Worm (Caenorhabditis elegans): Measurements from ENCODE around the gene K04F1.8.

DNA sequence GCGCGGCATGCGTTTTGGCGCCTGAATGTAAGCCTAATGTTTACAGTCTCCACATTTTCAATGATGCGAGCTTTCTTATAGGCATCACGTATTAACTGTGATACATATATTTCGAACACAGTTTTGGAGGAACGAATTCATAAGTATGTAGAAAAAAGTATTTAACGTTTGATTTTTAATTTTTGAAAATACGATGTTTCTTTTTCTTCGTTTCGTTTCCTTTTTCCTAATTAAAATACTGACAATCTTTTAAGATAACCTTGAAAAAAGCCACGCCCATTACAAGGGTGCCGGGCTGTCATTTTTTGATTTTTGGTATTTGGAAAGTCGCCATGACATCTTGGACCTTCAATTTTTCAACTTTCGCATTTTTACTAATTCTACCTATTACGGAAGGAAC is 2.1 kb upstream of the K04F1.8 start, which contains the start of gene K04F1.9:
- TF ChIP-seq nhr-19 (GFP tag; conservative IDR thresholded peaks at IDR 0.05) = no peak
- TF ChIP-seq nhr-71 (tag; optimal IDR thresholded peaks at IDR 0.05) = no peak
